Fruit fly (Drosophila melanogaster) whole organism, wandering third instar larva: ENCODE measurements around the gene CG13931.

Experiments used
- fru ChIP-seq: fragments of 200-800 bp; sonication (Bioruptor generic); optimal IDR thresholded peaks from 3 replicates; lab custom pipeline; 2016; ENCODE audit warnings: missing biosample characterization, mild to moderate bottlenecking, missing genetic modification characterization
- psq ChIP-seq: fragments of 200-800 bp; sonication (Bioruptor generic); optimal IDR thresholded peaks from 3 replicates; lab custom pipeline; 2017; ENCODE audit warnings: missing biosample characterization, mild to moderate bottlenecking, missing genetic modification characterization, moderate library complexity

- TF ChIP-seq fru (GFP tag; lab: Kevin White, UChicago): no peak
- no peak for TF ChIP-seq psq
Observed at dm6 chr3L:1665544-1665943, 36.7 kb downstream of the CG13931 start.
